Fruit fly (Drosophila melanogaster): ENCODE measurements around the gene eIF5B.
A peak's percentile ranks its signal among the peaks of the same experiment; 100 is the strongest.

Gene eIF5B

DNA sequence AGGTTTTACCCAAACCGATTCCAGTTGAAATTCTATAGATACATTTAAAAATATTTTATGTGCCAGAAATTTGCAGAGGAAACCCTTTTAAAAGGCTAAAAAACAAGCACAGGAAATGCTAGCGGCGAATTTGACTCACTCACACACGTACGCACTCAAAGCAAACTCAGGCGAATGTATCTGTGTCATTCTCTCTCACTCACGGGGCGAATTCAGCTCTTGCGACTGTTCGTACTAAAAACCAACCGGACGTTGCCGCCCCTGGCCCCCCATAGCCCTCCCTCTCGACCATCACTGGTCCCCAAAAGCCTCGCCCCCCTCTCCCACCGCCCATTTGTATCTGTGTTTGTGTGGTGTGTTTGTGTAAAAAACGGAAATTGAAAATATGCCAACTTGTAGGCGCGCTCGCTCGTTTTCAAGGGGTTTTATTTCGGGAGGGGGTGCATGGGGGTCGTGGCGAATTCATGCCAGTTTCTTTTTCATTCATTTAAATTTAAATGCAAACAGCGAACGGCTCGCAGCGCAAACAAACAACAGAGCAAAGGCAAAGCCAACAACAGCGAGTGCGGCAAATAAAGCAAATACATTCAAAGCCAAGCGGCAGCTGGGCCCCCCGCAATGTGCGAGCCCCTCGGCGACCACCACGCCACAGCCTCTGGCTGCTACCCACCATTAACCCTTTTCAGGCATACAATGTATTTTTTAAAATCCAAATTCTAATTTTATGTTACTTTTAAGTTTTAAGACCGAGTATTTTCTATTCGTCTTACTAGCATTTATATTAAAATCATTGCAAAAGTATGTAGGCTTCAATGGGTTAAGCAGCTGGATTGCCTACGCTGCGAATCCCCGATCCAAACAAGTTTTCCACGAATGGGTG lies 42.3 kb downstream of the eIF5B start (continued):
- TF ChIP-seq crc (GFP tag; optimal IDR thresholded peaks at IDR 0.05) (peak; percentile 33), CG32772 (GFP tag; IDR thresholded peaks at IDR 0.05) (peak; percentile 77), vvl (GFP tag; IDR thresholded peaks at IDR 0.05) (peak; percentile 86), CG2889 (GFP tag; IDR thresholded peaks at IDR 0.05) (peak; percentile 33; the same call in 1 of the 3 replicates), YL-1 (GFP tag; optimal IDR thresholded peaks at IDR 0.05) (peak; percentile 23), peb (GFP tag; IDR thresholded peaks at IDR 0.05) (peak; percentile 39; the same call in 1 of the 2 replicates), gcm (GFP tag; optimal IDR thresholded peaks at IDR 0.05) (no peak), hth (optimal IDR thresholded peaks at IDR 0.05) (no peak), CG12155 (GFP tag; optimal IDR thresholded peaks at IDR 0.05) (peak; percentile 62), oc (tag; optimal IDR thresholded peaks at IDR 0.05) (peak; percentile 28), lmd (GFP tag; IDR thresholded peaks at IDR 0.05) (peak; percentile 87), crol (GFP tag; IDR thresholded peaks at IDR 0.05) (peak; percentile 100), odd (GFP tag; optimal IDR thresholded peaks at IDR 0.05) (peak; percentile 71), CG10543 (GFP tag; optimal IDR thresholded peaks at IDR 0.05) (peak; percentile 98), bsh (GFP tag; optimal IDR thresholded peaks at IDR 0.05) (peak; percentile 52 to 89), ind (GFP tag; optimal IDR thresholded peaks at IDR 0.05) (peak; percentile 61), sens-2 (GFP tag; IDR thresholded peaks at IDR 0.05) (peak; percentile 58; the same call in 1 of the 2 replicates), CG17612 (GFP tag; IDR thresholded peaks at IDR 0.05) (peak; percentile 50; the same call in 1 of the 2 replicates), ewg (GFP tag; optimal IDR thresholded peaks at IDR 0.05) (peak; percentile 19), Atf-2 (GFP tag; optimal IDR thresholded peaks at IDR 0.05) (no peak), toy (GFP tag; IDR thresholded peaks at IDR 0.05) (no peak), CG7786 (GFP tag; optimal IDR thresholded peaks at IDR 0.05) (peak; percentile 66), CG7372 (GFP tag; IDR thresholded peaks at IDR 0.05) (peak; percentile 72), Dref (GFP tag; IDR thresholded peaks at IDR 0.05) (no peak), trem (tag; optimal IDR thresholded peaks at IDR 0.05) (no peak), CG8944 (GFP tag; optimal IDR thresholded peaks at IDR 0.05) (peak; percentile 30), cg (GFP tag; optimal IDR thresholded peaks at IDR 0.05) (peak; percentile 95), CG2120 (GFP tag; optimal IDR thresholded peaks at IDR 0.05) (peak; percentile 94), Hsf (GFP tag; optimal IDR thresholded peaks at IDR 0.05) (peak; percentile 51), CG4328 (GFP tag; optimal IDR thresholded peaks at IDR 0.05) (peak; percentile 91), ssp (GFP tag; IDR thresholded peaks at IDR 0.05) (peak; percentile 58), dmrt11E (tag; optimal IDR thresholded peaks at IDR 0.05) (no peak), CG6791 (GFP tag; IDR thresholded peaks at IDR 0.05; ENCODE audit: partially characterized antibody) (no peak), CG6765 (GFP tag; optimal IDR thresholded peaks at IDR 0.05) (peak; percentile 79), CG8359 (GFP tag; optimal IDR thresholded peaks at IDR 0.05; ENCODE audit: borderline replicate concordance) (no peak), CG10267 (tag; optimal IDR thresholded peaks at IDR 0.05) (peak; percentile 33), CG11247 (GFP tag; IDR thresholded peaks at IDR 0.05) (peak; percentile 52), Abd-B (GFP tag; optimal IDR thresholded peaks at IDR 0.05) (peak; percentile 30), Bteb2 (GFP tag; optimal IDR thresholded peaks at IDR 0.05) (peak; percentile 65), CG12659 (GFP tag; optimal IDR thresholded peaks at IDR 0.05) (peak; percentile 76), Hmx (GFP tag; optimal IDR thresholded peaks at IDR 0.05) (no peak), phol (tag; optimal IDR thresholded peaks at IDR 0.05) (peak; percentile 63), exex (tag; optimal IDR thresholded peaks at IDR 0.05) (peak; percentile 62), ftz-f1 (GFP tag; optimal IDR thresholded peaks at IDR 0.05) (peak; percentile 19), eyg (GFP tag; optimal IDR thresholded peaks at IDR 0.05) (peak; percentile 54), CG12071 (GFP tag; optimal IDR thresholded peaks at IDR 0.05) (peak; percentile 81), CG9876 (GFP tag; optimal IDR thresholded peaks at IDR 0.05) (no peak), PHDP (tag; optimal IDR thresholded peaks at IDR 0.05) (peak; percentile 69)
